Worm (Caenorhabditis elegans) whole organism, L1 larva: ENCODE data around the gene ZK721.3.
A peak's percentile ranks its signal among the peaks of the same experiment; 100 is the strongest.

Experiments
- C04F5.9 ChIP-seq: sonication (generic microtip); optimal IDR thresholded peaks from 2 replicates; lab custom pipeline; 2016; ENCODE audit warnings: missing genetic modification characterization, missing compliant biosample characterization
- C16A3.4 ChIP-seq: fragments of 150-350 bp; optimal IDR thresholded peaks from 2 replicates; lab custom pipeline; 2014; ENCODE audit warnings: missing biosample characterization, missing genetic modification characterization
- C34B4.2 ChIP-seq: sonication (generic microtip); optimal IDR thresholded peaks from 2 replicates; lab custom pipeline; 2017; ENCODE audit warnings: mild to moderate bottlenecking, missing genetic modification characterization, missing compliant biosample characterization
- Y116A8C.19 ChIP-seq: sonication (generic microtip); optimal IDR thresholded peaks from 2 replicates; lab custom pipeline; 2016; ENCODE audit warnings: missing compliant biosample characterization, missing genetic modification characterization, borderline replicate concordance
- aly-2 ChIP-seq: fragments of 150-350 bp; optimal IDR thresholded peaks from 2 replicates; lab custom pipeline; 2014; ENCODE audit warnings: missing biosample characterization, missing genetic modification characterization
- blmp-1 ChIP-seq: fragments of 150-350 bp; optimal IDR thresholded peaks from 2 replicates; lab custom pipeline; 2014; ENCODE audit warnings: missing biosample characterization, missing genetic modification characterization
- ceh-63 ChIP-seq: fragments of 200-800 bp; sonication (Bioruptor generic); optimal IDR thresholded peaks from 2 replicates; lab custom pipeline; 2018; ENCODE audit warnings: mild to moderate bottlenecking, missing genetic modification characterization, missing compliant biosample characterization
- ceh-82 ChIP-seq, 3 experiments: fragments of 150-350 bp in 1 of 3; sonication (generic microtip) in 2 of 3; optimal IDR thresholded peaks; 2 replicates each; lab custom pipeline; 2014 to 2017; ENCODE audit warnings: missing biosample characterization in 3 of 3, missing genetic modification characterization in 3 of 3
- ceh-90 ChIP-seq: sonication (generic microtip); optimal IDR thresholded peaks from 2 replicates; lab custom pipeline; 2016; ENCODE audit warnings: missing genetic modification characterization, missing compliant biosample characterization
- ces-1 ChIP-seq: fragments of 150-350 bp; optimal IDR thresholded peaks from 2 replicates; lab custom pipeline; 2014; ENCODE audit warnings: missing biosample characterization, missing genetic modification reagents, missing genetic modification characterization
- dpl-1 ChIP-seq, 3 experiments: fragments of 150-350 bp in 2 of 3; sonication (generic microtip) in 1 of 3; optimal IDR thresholded peaks; 2 replicates each; lab custom pipeline; 2014 to 2017; ENCODE audit warnings: missing biosample characterization in 3 of 3, missing genetic modification characterization in 3 of 3, missing genetic modification reagents in 3 of 3
- efl-1 ChIP-seq, 4 experiments: fragments of 150-350 bp; optimal IDR thresholded peaks in 3 of 4; peaks in 1 of 4; 1 replicate in 1 of 4; 2 replicates in 3 of 4; lab custom pipeline; 2014; ENCODE audit warnings: missing biosample characterization in 2 of 4, missing genetic modification characterization in 2 of 4, missing genetic modification reagents in 2 of 4
- efl-3 ChIP-seq: fragments of 200-800 bp; sonication (Bioruptor generic); optimal IDR thresholded peaks from 2 replicates; lab custom pipeline; 2018; ENCODE audit warnings: mild to moderate bottlenecking, missing genetic modification characterization, missing compliant biosample characterization
- egl-27 ChIP-seq, 2 experiments: fragments of 150-350 bp in 1 of 2; sonication (generic microtip); optimal IDR thresholded peaks; 3 replicates each; lab custom pipeline; 2017 to 2018; ENCODE audit warnings: missing biosample characterization in 2 of 2, missing genetic modification characterization in 2 of 2, missing genetic modification reagents in 2 of 2
- elt-2 ChIP-seq: sonication (generic microtip); optimal IDR thresholded peaks from 2 replicates; lab custom pipeline; 2016; ENCODE audit warnings: missing genetic modification characterization, mild to moderate bottlenecking, inconsistent platforms, missing compliant biosample characterization, missing genetic modification reagents
- elt-3 ChIP-seq, 6 experiments: fragments of 150-350 bp in 1 of 6; sonication (generic microtip); optimal IDR thresholded peaks; 2 replicates each; lab custom pipeline; 2017 to 2018; ENCODE audit warnings: missing biosample characterization in 6 of 6, missing genetic modification characterization in 6 of 6, inconsistent platforms in 1 of 6
- fkh-10 ChIP-seq: sonication (generic microtip); optimal IDR thresholded peaks from 2 replicates; lab custom pipeline; 2017; ENCODE audit warnings: missing biosample characterization, missing genetic modification reagents, missing genetic modification characterization
- fkh-4 ChIP-seq: sonication (generic microtip); optimal IDR thresholded peaks from 2 replicates; lab custom pipeline; 2016; ENCODE audit warnings: missing compliant biosample characterization, missing genetic modification characterization, borderline replicate concordance
- fkh-8 ChIP-seq: sonication (generic microtip); optimal IDR thresholded peaks from 2 replicates; lab custom pipeline; 2016; ENCODE audit warnings: mild to moderate bottlenecking, missing genetic modification characterization, missing compliant biosample characterization
- fos-1 ChIP-seq: fragments of 150-350 bp; optimal IDR thresholded peaks from 2 replicates; lab custom pipeline; 2014; ENCODE audit warnings: missing biosample characterization, missing genetic modification characterization
- grh-1 ChIP-seq: fragments of 200-800 bp; sonication (Bioruptor generic); IDR thresholded peaks from 2 replicates; pipeline ENCODE4 v1.3.6; 2022; ENCODE audit warnings: missing genetic modification reagents, missing genetic modification characterization, missing compliant biosample characterization
- hlh-17 ChIP-seq: fragments of 200-800 bp; sonication (Bioruptor generic); optimal IDR thresholded peaks from 2 replicates; lab custom pipeline; 2018; ENCODE audit warnings: missing genetic modification characterization, mild to moderate bottlenecking, missing compliant biosample characterization, moderate library complexity, borderline replicate concordance
- irx-1 ChIP-seq: sonication (generic microtip); optimal IDR thresholded peaks from 2 replicates; lab custom pipeline; 2016; ENCODE audit warnings: missing genetic modification characterization, missing compliant biosample characterization
- jun-1 ChIP-seq: fragments of 150-350 bp; optimal IDR thresholded peaks from 2 replicates; lab custom pipeline; 2014; ENCODE audit warnings: missing biosample characterization, missing genetic modification reagents, missing genetic modification characterization
- lin-15B ChIP-seq: fragments of 150-350 bp; sonication (generic microtip); optimal IDR thresholded peaks from 3 replicates; lab custom pipeline; 2014; ENCODE audit warnings: missing biosample characterization, missing genetic modification characterization
- lin-35 ChIP-seq, 2 experiments: fragments of 150-350 bp; optimal IDR thresholded peaks; 2 replicates each; lab custom pipeline; 2014; ENCODE audit warnings: missing biosample characterization in 2 of 2, missing genetic modification characterization in 2 of 2, missing genetic modification reagents in 2 of 2
- lsy-2 ChIP-seq, 2 experiments: fragments of 150-350 bp; optimal IDR thresholded peaks; 2 replicates each; lab custom pipeline; 2014; ENCODE audit warnings: missing biosample characterization in 2 of 2, missing genetic modification characterization in 2 of 2
- mep-1 ChIP-seq: fragments of 150-350 bp; optimal IDR thresholded peaks from 2 replicates; lab custom pipeline; 2014; ENCODE audit warnings: missing biosample characterization, missing genetic modification characterization
- nhr-19 ChIP-seq: fragments of 200-800 bp; sonication (Bioruptor generic); conservative IDR thresholded peaks from 2 replicates; pipeline ENCODE4 v1.3.6; 2022; ENCODE audit warnings: missing genetic modification characterization, missing compliant biosample characterization
- nhr-20 ChIP-seq: sonication (generic microtip); optimal IDR thresholded peaks from 2 replicates; lab custom pipeline; 2016; ENCODE audit warnings: mild to moderate bottlenecking, missing genetic modification characterization, missing compliant biosample characterization
- nhr-28 ChIP-seq: fragments of 150-350 bp; optimal IDR thresholded peaks from 2 replicates; lab custom pipeline; 2014; ENCODE audit warnings: missing biosample characterization, missing genetic modification characterization
- nhr-71 ChIP-seq: sonication (generic microtip); optimal IDR thresholded peaks from 2 replicates; lab custom pipeline; 2016; ENCODE audit warnings: mild to moderate bottlenecking, missing genetic modification characterization, moderate library complexity, missing compliant biosample characterization
- nhr-76 ChIP-seq: sonication (generic microtip); optimal IDR thresholded peaks from 2 replicates; lab custom pipeline; 2017; ENCODE audit warnings: missing biosample characterization, missing genetic modification characterization
- nhr-77 ChIP-seq: fragments of 150-350 bp; optimal IDR thresholded peaks from 2 replicates; lab custom pipeline; 2014; ENCODE audit warnings: missing biosample characterization, missing genetic modification characterization
- nhr-84 ChIP-seq: sonication (generic microtip); optimal IDR thresholded peaks from 2 replicates; lab custom pipeline; 2017; ENCODE audit warnings: missing biosample characterization, missing genetic modification characterization
- nhr-85 ChIP-seq: sonication (generic microtip); peaks from one replicate; lab custom pipeline; 2016; ENCODE audit warnings: missing genetic modification characterization, inconsistent platforms, missing compliant biosample characterization
- nhr-90 ChIP-seq: sonication (generic microtip); optimal IDR thresholded peaks from 2 replicates; lab custom pipeline; 2016; ENCODE audit warnings: mild to moderate bottlenecking, missing genetic modification characterization, missing compliant biosample characterization; ENCODE audit not compliant: poor library complexity
- pag-3 ChIP-seq: sonication (generic microtip); optimal IDR thresholded peaks from 2 replicates; lab custom pipeline; 2017; ENCODE audit warnings: missing genetic modification characterization, mild to moderate bottlenecking, missing compliant biosample characterization, antibody characterized with exemption, borderline replicate concordance; ENCODE audit not compliant: insufficient read depth
- pax-3 ChIP-seq: fragments of 200-800 bp; sonication (Bioruptor generic); optimal IDR thresholded peaks from 2 replicates; lab custom pipeline; 2018; ENCODE audit warnings: mild to moderate bottlenecking, missing genetic modification characterization, moderate library complexity, missing compliant biosample characterization
- pqm-1 ChIP-seq: sonication (generic microtip); optimal IDR thresholded peaks from 3 replicates; lab custom pipeline; 2017; ENCODE audit warnings: missing biosample characterization, missing genetic modification characterization
- snu-23 ChIP-seq: sonication (generic microtip); optimal IDR thresholded peaks from 2 replicates; lab custom pipeline; 2016; ENCODE audit warnings: missing genetic modification characterization, missing compliant biosample characterization
- swsn-7 ChIP-seq: sonication (generic microtip); optimal IDR thresholded peaks from 2 replicates; lab custom pipeline; 2016; ENCODE audit warnings: missing genetic modification characterization, missing compliant biosample characterization
- tbx-2 ChIP-seq: sonication (generic microtip); optimal IDR thresholded peaks from 2 replicates; lab custom pipeline; 2016; ENCODE audit warnings: missing genetic modification characterization, missing compliant biosample characterization
- tlp-1 ChIP-seq: fragments of 150-350 bp; optimal IDR thresholded peaks from 2 replicates; lab custom pipeline; 2014; ENCODE audit warnings: missing biosample characterization, missing genetic modification characterization
- unc-130 ChIP-seq: fragments of 150-350 bp; optimal IDR thresholded peaks from 2 replicates; lab custom pipeline; 2017; ENCODE audit warnings: missing biosample characterization, missing genetic modification characterization, inconsistent platforms
- unc-30 ChIP-seq: sonication (generic microtip); optimal IDR thresholded peaks from 2 replicates; lab custom pipeline; 2017; ENCODE audit warnings: missing biosample characterization, missing genetic modification characterization
- unc-98 ChIP-seq: fragments of 200-800 bp; sonication (Bioruptor generic); IDR thresholded peaks from 2 replicates; pipeline ENCODE4 v1.3.6; 2022; ENCODE audit warnings: missing genetic modification characterization, missing compliant biosample characterization
- vab-15 ChIP-seq: sonication (generic microtip); optimal IDR thresholded peaks from 2 replicates; lab custom pipeline; 2017; ENCODE audit warnings: missing genotype, mild to moderate bottlenecking, missing genetic modification characterization, missing compliant biosample characterization
- xbp-1 ChIP-seq: sonication (generic microtip); optimal IDR thresholded peaks from 2 replicates; lab custom pipeline; 2016; ENCODE audit warnings: missing genetic modification characterization, missing compliant biosample characterization
- zag-1 ChIP-seq: fragments of 150-350 bp; optimal IDR thresholded peaks from 2 replicates; lab custom pipeline; 2014; ENCODE audit warnings: missing biosample characterization, missing genetic modification characterization
- zip-4 ChIP-seq: fragments of 200-800 bp; sonication (Bioruptor generic); optimal IDR thresholded peaks from 2 replicates; lab custom pipeline; 2018; ENCODE audit warnings: mild to moderate bottlenecking, missing genetic modification characterization, moderate library complexity, missing compliant biosample characterization
- ztf-11 ChIP-seq, 2 experiments: sonication (generic microtip); optimal IDR thresholded peaks; 2 replicates each; lab custom pipeline; 2016 to 2017; ENCODE audit warnings: missing genetic modification characterization in 2 of 2, missing biosample characterization in 1 of 2, missing compliant biosample characterization in 1 of 2

ZK721.3 gene

ce11 chrX:8810908-8811307 lies 26.6 kb downstream of the ZK721.3 start, which contains the start of gene R04E5.9:
Gene R04E5.9, minus strand, starts transcription at chrX:8811142.
- TF ChIP-seq tlp-1 (no peak), ztf-11 (tag; optimal IDR thresholded peaks at IDR 0.05; lab: Kevin White, UChicago) (peak in 1 of 2 experiments; percentile 56), jun-1 (tag; lab: Kevin White, UChicago) (peak; percentile 88), ceh-63 (GFP tag; lab: Kevin White, UChicago) (no peak), lsy-2 (tag; optimal IDR thresholded peaks at IDR 0.05; lab: Kevin White, UChicago) (peak; percentile 65 to 85), unc-30 (tag; lab: Kevin White, UChicago) (no peak), nhr-77 (tag; lab: Kevin White, UChicago) (peak; percentile 72), nhr-20 (peak; percentile 86), ceh-82 (tag; optimal IDR thresholded peaks at IDR 0.05; lab: Kevin White, UChicago) (peak; percentile 74 to 91 (median 87)), efl-3 (no peak), xbp-1 (tag; lab: Kevin White, UChicago) (peak; percentile 78), unc-130 (tag; lab: Kevin White, UChicago) (no peak), swsn-7 (tag; lab: Kevin White, UChicago) (peak; percentile 87), fkh-4 (tag; lab: Kevin White, UChicago) (no peak), nhr-76 (tag; lab: Kevin White, UChicago) (peak; percentile 7), nhr-19 (peak; percentile 68), hlh-17 (GFP tag; lab: Kevin White, UChicago) (no peak), Y116A8C.19 (tag; lab: Kevin White, UChicago) (no peak), mep-1 (tag; lab: Kevin White, UChicago) (peak; percentile 94), irx-1 (tag; lab: Kevin White, UChicago) (peak; percentile 62), vab-15 (tag; lab: Kevin White, UChicago) (no peak), nhr-71 (peak; percentile 92), elt-3 (tag; optimal IDR thresholded peaks at IDR 0.05; lab: Kevin White, UChicago) (peak in 2 of 6 experiments; percentile 19 to 20), lin-15B (tag; lab: Kevin White, UChicago) (no peak), pqm-1 (tag; lab: Kevin White, UChicago) (no peak), zag-1 (tag; lab: Kevin White, UChicago) (no peak), nhr-28 (tag; lab: Kevin White, UChicago) (no peak), C16A3.4 (tag; lab: Kevin White, UChicago) (peak; percentile 75), ces-1 (GFP tag; lab: Kevin White, UChicago) (no peak), zip-4 (GFP tag; lab: Kevin White, UChicago) (peak; percentile 32), nhr-90 (tag; lab: Kevin White, UChicago) (peak; percentile 64), ceh-90 (tag; lab: Kevin White, UChicago) (no peak), fos-1 (tag; lab: Kevin White, UChicago) (peak; percentile 79), tbx-2 (peak; percentile 85), nhr-84 (no peak), snu-23 (GFP tag; lab: Kevin White, UChicago) (peak; percentile 89), dpl-1 (GFP tag; optimal IDR thresholded peaks at IDR 0.05; lab: Kevin White, UChicago) (peak; percentile 22 to 40 (median 29)), pax-3 (tag; lab: Kevin White, UChicago) (peak; percentile 68), blmp-1 (peak; percentile 88), nhr-85 (tag; lab: Kevin White, UChicago) (peak; percentile 82), aly-2 (tag; lab: Kevin White, UChicago) (no peak), C34B4.2 (no peak), egl-27 (tag; optimal IDR thresholded peaks at IDR 0.05; lab: Kevin White, UChicago) (peak in 1 of 2 experiments; percentile 57), efl-1 (optimal IDR thresholded peaks at IDR 0.05; lab: Kevin White, UChicago) (peak; percentile 62 to 80), efl-1 (GFP tag; optimal IDR thresholded peaks at IDR 0.05 in 1 of 2; lab: Kevin White, UChicago) (peak; percentile 47 to 94), lin-35 (GFP tag; optimal IDR thresholded peaks at IDR 0.05; lab: Kevin White, UChicago) (peak; percentile 63 to 81), elt-2 (peak; percentile 80), grh-1 (GFP tag; lab: Robert Waterston, UW) (0 out of 2 replicates have a peak, but pooled peaks have one; percentile 34), unc-98 (GFP tag; lab: Robert Waterston, UW) (no peak), C04F5.9 (tag; lab: Kevin White, UChicago) (no peak), fkh-10 (peak; percentile 81), pag-3 (tag; lab: Kevin White, UChicago) (no peak), fkh-8 (peak; percentile 96)
